Worm (Caenorhabditis elegans) whole organism, mixed stage, embryonic: ENCODE data around the gene ZK354.9.
"Not testable (repeated sequence)": the region's sequence is repeated elsewhere in the genome, so short reads cannot be mapped to it uniquely, and the experiment has no call there.

Experiments
- bed-3 ChIP-seq: fragments of 200-800 bp; sonication (Bioruptor generic); optimal IDR thresholded peaks from 3 replicates; lab custom pipeline; 2018; ENCODE audit warnings: mild to moderate bottlenecking, missing genetic modification characterization, moderate library complexity, missing compliant biosample characterization
- blmp-1 ChIP-seq: fragments of 150-350 bp; optimal IDR thresholded peaks from 2 replicates; lab custom pipeline; 2014; ENCODE audit warnings: missing biosample characterization, missing genetic modification characterization
- ceh-39 ChIP-seq: fragments of 150-350 bp; optimal IDR thresholded peaks from 2 replicates; lab custom pipeline; 2014; ENCODE audit warnings: missing biosample characterization, missing genetic modification characterization
- ceh-43 ChIP-seq: fragments of 200-800 bp; sonication (Bioruptor generic); optimal IDR thresholded peaks from 2 replicates; lab custom pipeline; 2018; ENCODE audit warnings: mild to moderate bottlenecking, missing genetic modification characterization, moderate library complexity, missing compliant biosample characterization
- ceh-83 ChIP-seq: fragments of 200-800 bp; sonication (Bioruptor generic); optimal IDR thresholded peaks from 2 replicates; lab custom pipeline; 2018; ENCODE audit warnings: mild to moderate bottlenecking, missing genetic modification characterization, missing compliant biosample characterization
- drap-1 ChIP-seq: fragments of 200-800 bp; sonication (Bioruptor generic); optimal IDR thresholded peaks from 3 replicates; lab custom pipeline; 2018; ENCODE audit warnings: mild to moderate bottlenecking, missing genetic modification characterization, missing compliant biosample characterization
- elt-1 ChIP-seq: sonication (generic microtip); optimal IDR thresholded peaks from 2 replicates; lab custom pipeline; 2017; ENCODE audit warnings: missing genetic modification characterization, mild to moderate bottlenecking, missing compliant biosample characterization, antibody characterized with exemption, moderate library complexity, borderline replicate concordance; ENCODE audit not compliant: insufficient read depth
- elt-3 ChIP-seq: fragments of 150-350 bp; optimal IDR thresholded peaks from 2 replicates; lab custom pipeline; 2014; ENCODE audit warnings: missing biosample characterization, missing genetic modification characterization
- flh-1 ChIP-seq: fragments of 200-800 bp; sonication (Bioruptor generic); optimal IDR thresholded peaks from 2 replicates; lab custom pipeline; 2018; ENCODE audit warnings: mild to moderate bottlenecking, missing genetic modification characterization, moderate library complexity, missing compliant biosample characterization
- ham-2 ChIP-seq: fragments of 200-800 bp; sonication (Bioruptor generic); optimal IDR thresholded peaks from 2 replicates; lab custom pipeline; 2018; ENCODE audit warnings: mild to moderate bottlenecking, missing genetic modification characterization, missing compliant biosample characterization
- hlh-1 ChIP-seq: fragments of 150-350 bp; optimal IDR thresholded peaks from 2 replicates; lab custom pipeline; 2014; ENCODE audit warnings: missing biosample characterization, missing genetic modification reagents, missing genetic modification characterization
- lin-13 ChIP-seq: fragments of 150-350 bp; optimal IDR thresholded peaks from 2 replicates; lab custom pipeline; 2014; ENCODE audit warnings: missing biosample characterization, missing genetic modification characterization
- lin-32 ChIP-seq: fragments of 200-800 bp; sonication (Bioruptor generic); optimal IDR thresholded peaks from 2 replicates; lab custom pipeline; 2018; ENCODE audit warnings: mild to moderate bottlenecking, missing genetic modification characterization, missing compliant biosample characterization
- lsy-2 ChIP-seq: fragments of 150-350 bp; optimal IDR thresholded peaks from 2 replicates; lab custom pipeline; 2014; ENCODE audit warnings: missing biosample characterization, missing genetic modification characterization
- mab-5 ChIP-seq: fragments of 150-350 bp; optimal IDR thresholded peaks from 2 replicates; lab custom pipeline; 2014; ENCODE audit warnings: missing biosample characterization, missing genetic modification characterization
- mep-1 ChIP-seq: fragments of 150-350 bp; optimal IDR thresholded peaks from 2 replicates; lab custom pipeline; 2017; ENCODE audit warnings: missing biosample characterization, missing genetic modification reagents, missing genetic modification characterization, inconsistent platforms
- mls-2 ChIP-seq: sonication (generic microtip); optimal IDR thresholded peaks from 2 replicates; lab custom pipeline; 2016; ENCODE audit warnings: mild to moderate bottlenecking, missing genetic modification characterization, moderate library complexity, missing compliant biosample characterization
- nhr-12 ChIP-seq: fragments of 150-350 bp; optimal IDR thresholded peaks from 2 replicates; lab custom pipeline; 2014; ENCODE audit warnings: missing biosample characterization, missing genetic modification characterization
- nhr-2 ChIP-seq: fragments of 150-350 bp; optimal IDR thresholded peaks from 2 replicates; lab custom pipeline; 2014; ENCODE audit warnings: missing biosample characterization, missing genetic modification characterization
- nhr-237 ChIP-seq: fragments of 150-350 bp; optimal IDR thresholded peaks from 2 replicates; lab custom pipeline; 2014; ENCODE audit warnings: missing biosample characterization, missing genetic modification characterization
- nhr-28 ChIP-seq: fragments of 150-350 bp; optimal IDR thresholded peaks from 2 replicates; lab custom pipeline; 2014; ENCODE audit warnings: missing biosample characterization, missing genetic modification characterization
- nhr-76 ChIP-seq: sonication (generic microtip); optimal IDR thresholded peaks from 2 replicates; lab custom pipeline; 2017; ENCODE audit warnings: missing biosample characterization, missing genetic modification characterization
- pha-4 ChIP-seq: fragments of 150-350 bp; optimal IDR thresholded peaks from 2 replicates; lab custom pipeline; 2018; ENCODE audit warnings: missing biosample characterization, missing genetic modification reagents, missing genetic modification characterization
- sem-2 ChIP-seq: fragments of 200-800 bp; sonication (Bioruptor generic); optimal IDR thresholded peaks from 2 replicates; lab custom pipeline; 2018; ENCODE audit warnings: mild to moderate bottlenecking, missing genetic modification characterization, missing compliant biosample characterization
- snpc-4 ChIP-seq: fragments of 150-350 bp; optimal IDR thresholded peaks from 2 replicates; lab custom pipeline; 2014; ENCODE audit warnings: missing biosample characterization, missing genetic modification characterization
- sptf-1 ChIP-seq: sonication (generic microtip); optimal IDR thresholded peaks from 2 replicates; lab custom pipeline; 2017; ENCODE audit warnings: mild to moderate bottlenecking, missing genetic modification characterization, moderate library complexity, missing compliant biosample characterization
- tbx-8 ChIP-seq: fragments of 200-800 bp; sonication (Bioruptor generic); optimal IDR thresholded peaks from 2 replicates; lab custom pipeline; 2018; ENCODE audit warnings: mild to moderate bottlenecking, missing genetic modification characterization, moderate library complexity, missing compliant biosample characterization
- unc-120 ChIP-seq: sonication (generic microtip); optimal IDR thresholded peaks from 2 replicates; lab custom pipeline; 2017; ENCODE audit warnings: missing genetic modification characterization, missing compliant biosample characterization; ENCODE audit not compliant: poor library complexity, severe bottlenecking
- unc-62 ChIP-seq: fragments of 150-350 bp; optimal IDR thresholded peaks from 2 replicates; lab custom pipeline; 2014; ENCODE audit warnings: missing biosample characterization, missing genetic modification reagents, missing genetic modification characterization
- zip-8 ChIP-seq: fragments of 150-350 bp; optimal IDR thresholded peaks from 2 replicates; lab custom pipeline; 2014; ENCODE audit warnings: missing biosample characterization, missing genetic modification characterization
- ztf-11 ChIP-seq: fragments of 150-350 bp; optimal IDR thresholded peaks from 2 replicates; lab custom pipeline; 2014; ENCODE audit warnings: missing biosample characterization, missing genetic modification characterization

ZK354.9 gene

ce11 chrIV:5308046-5308643, at the start of gene ZK354.9, which contains the start of gene msp-58:
ZK354.9 (minus strand) TSS chrIV:5308146.
msp-58 (plus strand) TSS chrIV:5308593.
- not testable (repeated sequence) for TF ChIP-seq unc-62 (GFP tag; lab: Kevin White, UChicago); snpc-4; nhr-28

DNA sequence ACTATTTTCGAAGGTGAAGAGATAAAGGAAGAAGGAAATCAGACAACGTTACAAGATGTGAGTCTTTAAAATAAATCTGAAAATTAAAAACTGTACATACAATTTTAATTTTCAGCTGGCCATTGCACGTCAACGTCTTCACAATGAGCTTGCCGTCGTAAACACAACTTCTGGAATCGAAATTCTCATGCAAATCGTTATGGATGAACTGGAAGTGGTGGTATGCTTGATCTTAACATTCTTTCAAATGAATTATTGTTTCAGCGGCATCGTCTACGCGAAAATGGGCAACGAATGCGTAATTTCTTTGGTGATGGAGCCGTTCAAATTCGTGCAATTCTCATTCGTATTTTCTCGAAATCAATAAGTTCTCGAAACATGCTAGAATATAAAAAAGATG, 46.6 kb upstream of the ZK354.9 start:
- TF ChIP-seq nhr-237 (tag; lab: Kevin White, UChicago): no peak
- no peak for TF ChIP-seq snpc-4
- no peak for TF ChIP-seq blmp-1
- no peak for TF ChIP-seq zip-8 (tag; lab: Kevin White, UChicago)
- no peak for TF ChIP-seq hlh-1 (tag; lab: Kevin White, UChicago)
- no peak for TF ChIP-seq bed-3 (GFP tag; lab: Kevin White, UChicago)
- TF ChIP-seq drap-1 (GFP tag; lab: Kevin White, UChicago): no peak
- no peak for TF ChIP-seq ztf-11
- TF ChIP-seq ceh-43 (GFP tag; lab: Kevin White, UChicago): no peak
- TF ChIP-seq tbx-8 (GFP tag; lab: Kevin White, UChicago): no peak
- no peak for TF ChIP-seq mls-2
- TF ChIP-seq sptf-1: no peak
- no peak for TF ChIP-seq ham-2 (GFP tag; lab: Kevin White, UChicago)
- TF ChIP-seq mab-5 (tag; lab: Kevin White, UChicago): no peak

ce11 chrIV:5354124-5354523, 46.2 kb upstream of the ZK354.9 start, which contains the start of gene Y4C6B.1:
Y4C6B.1 (plus strand) TSS chrIV:5354488.
- TF ChIP-seq lsy-2 (tag; lab: Kevin White, UChicago) (peak; percentile 88), mep-1 (tag; lab: Kevin White, UChicago) (peak; percentile 18), bed-3 (GFP tag; lab: Kevin White, UChicago) (no peak)
- TF ChIP-seq, all 35 proteins: peak for 2

DNA sequence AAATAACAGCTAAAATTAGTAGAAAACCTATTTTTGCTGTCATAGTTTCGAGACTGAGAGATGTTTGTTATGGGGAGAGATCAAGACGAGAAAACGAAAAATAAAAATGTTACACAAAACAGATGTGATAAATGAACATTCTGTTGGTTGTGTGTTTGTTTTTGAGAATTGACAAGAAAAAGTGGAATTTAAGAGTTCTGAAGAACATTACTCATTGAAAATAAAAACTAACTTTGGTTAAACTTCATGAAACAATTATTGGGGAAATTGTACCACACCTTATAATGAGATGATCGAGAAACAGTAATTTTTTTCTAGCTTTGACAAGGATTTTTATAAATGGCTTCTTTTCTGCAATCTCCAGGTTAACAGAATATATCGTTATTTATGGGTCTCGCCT, 45.4 kb upstream of the ZK354.9 start, which contains the start of gene Y4C6B.7:
Gene Y4C6B.7 (minus strand): TSS at position 101 of the 400 bp plus-strand sequence.
- no peak for TF ChIP-seq nhr-12 (tag; lab: Kevin White, UChicago)
- TF ChIP-seq elt-1 (tag; lab: Kevin White, UChicago): no peak
- TF ChIP-seq drap-1 (GFP tag; lab: Kevin White, UChicago): no peak
- no peak for TF ChIP-seq flh-1 (GFP tag; lab: Kevin White, UChicago)
- TF ChIP-seq mls-2: no peak
- no peak for TF ChIP-seq tbx-8 (GFP tag; lab: Kevin White, UChicago)
- no peak for TF ChIP-seq nhr-76
- no peak for TF ChIP-seq ceh-39 (tag; lab: Kevin White, UChicago)
- no peak for TF ChIP-seq blmp-1
- no peak for TF ChIP-seq ztf-11
- no peak for TF ChIP-seq nhr-237 (tag; lab: Kevin White, UChicago)
- no peak for TF ChIP-seq elt-3 (tag; lab: Kevin White, UChicago)
- TF ChIP-seq ceh-83 (GFP tag; lab: Kevin White, UChicago): no peak
- no peak for TF ChIP-seq nhr-2 (tag; lab: Kevin White, UChicago)
- no peak for TF ChIP-seq lin-13 (tag; lab: Kevin White, UChicago)
- TF ChIP-seq mep-1 (tag; lab: Kevin White, UChicago): no peak

- TF ChIP-seq nhr-2 (tag; lab: Kevin White, UChicago); unc-62 (GFP tag; lab: Kevin White, UChicago); nhr-237 (tag; lab: Kevin White, UChicago): not testable (repeated sequence)
These were observed 42.7 kb upstream of the ZK354.9 start, which contains the start of gene gba-4 for ce11 chrIV:5350480-5351193. gba-4 (minus strand) TSS chrIV:5350897.

ce11 chrIV:5344168-5344567, 36.2 kb upstream of the ZK354.9 start:
- TF ChIP-seq elt-3 (tag; lab: Kevin White, UChicago) (no peak), ztf-11 (no peak), lsy-2 (tag; lab: Kevin White, UChicago) (no peak), ceh-43 (GFP tag; lab: Kevin White, UChicago) (no peak), sem-2 (GFP tag; lab: Kevin White, UChicago) (no peak), pha-4 (no peak), nhr-237 (tag; lab: Kevin White, UChicago) (no peak), mab-5 (tag; lab: Kevin White, UChicago) (no peak), drap-1 (GFP tag; lab: Kevin White, UChicago) (no peak), lin-13 (tag; lab: Kevin White, UChicago) (no peak), bed-3 (GFP tag; lab: Kevin White, UChicago) (no peak), elt-1 (tag; lab: Kevin White, UChicago) (no peak), snpc-4 (no peak), unc-120 (tag; lab: Kevin White, UChicago) (no peak), lin-32 (no peak), nhr-28 (no peak)
- TF ChIP-seq, all 35 proteins: peak for 0
